Fruit fly (Drosophila melanogaster): ENCODE data around the gene CG14329.

DNA sequence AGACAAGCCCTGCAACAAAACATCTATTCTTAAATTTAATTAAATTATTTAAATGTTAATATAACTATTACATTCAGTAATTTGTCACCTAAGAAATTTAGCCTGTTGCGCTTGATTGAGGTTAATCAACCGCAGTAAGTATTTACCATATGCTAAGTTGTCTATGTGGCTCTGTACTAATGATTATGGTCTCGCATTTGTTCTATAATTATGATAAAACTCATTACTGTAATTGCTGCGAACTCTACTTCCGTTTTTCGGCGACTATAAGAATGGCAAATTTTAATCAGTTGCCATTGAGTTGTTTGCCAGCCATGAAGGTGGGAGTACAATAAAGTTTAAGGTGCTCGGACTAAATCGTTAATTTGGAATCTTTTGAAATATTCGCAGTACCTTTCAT is 3.4 kb downstream of the CG14329 start, which contains the start of gene CG34281:
- TF ChIP-seq EcR (GFP tag; optimal IDR thresholded peaks at IDR 0.05), result no peak
- no peak for TF ChIP-seq Ets98B (GFP tag; IDR thresholded peaks at IDR 0.05)
- no peak for TF ChIP-seq CG8159 (tag; optimal IDR thresholded peaks at IDR 0.05)
- no peak for TF ChIP-seq Snoo (tag; optimal IDR thresholded peaks at IDR 0.05)
- TF ChIP-seq gl (tag; optimal IDR thresholded peaks at IDR 0.05), result no peak
- TF ChIP-seq rn (GFP tag; IDR thresholded peaks at IDR 0.05), result no peak
